Fruit fly (Drosophila melanogaster) whole organism, embryonic: ENCODE results near the gene CG45049.
A peak's percentile ranks its signal among the peaks of the same experiment; 100 is the strongest.

Source experiments
- Atf3 ChIP-seq: fragments of 200-800 bp; sonication (Bioruptor generic); optimal IDR thresholded peaks from 3 replicates; lab custom pipeline; 2016; ENCODE audit warnings: missing biosample characterization, missing genetic modification characterization
- CG11560 ChIP-seq: fragments of 200-800 bp; sonication (Bioruptor generic); IDR thresholded peaks from 3 replicates; pipeline ENCODE4 v1.3.6; 2022; ENCODE audit warnings: missing biosample characterization, missing genetic modification characterization
- CG12219 ChIP-seq: fragments of 200-800 bp; sonication (Bioruptor generic); optimal IDR thresholded peaks from 3 replicates; lab custom pipeline; 2018; ENCODE audit warnings: missing biosample characterization, mild to moderate bottlenecking, missing genetic modification characterization
- CG12299 ChIP-seq: fragments of 200-800 bp; sonication (Bioruptor generic); optimal IDR thresholded peaks from 2 replicates; lab custom pipeline; 2018; ENCODE audit warnings: missing biosample characterization, mild to moderate bottlenecking, missing genetic modification characterization
- CG1603 ChIP-seq: fragments of 200-800 bp; sonication (Bioruptor generic); optimal IDR thresholded peaks from 2 replicates; lab custom pipeline; 2019; ENCODE audit warnings: missing biosample characterization, mild to moderate bottlenecking, missing genetic modification characterization, moderate library complexity
- CG16815 ChIP-seq: fragments of 200-800 bp; sonication (Bioruptor generic); optimal IDR thresholded peaks from 3 replicates; lab custom pipeline; 2017; ENCODE audit warnings: missing biosample characterization, mild to moderate bottlenecking, missing genetic modification characterization
- CG17385 ChIP-seq: fragments of 200-800 bp; sonication (Bioruptor generic); optimal IDR thresholded peaks from 3 replicates; lab custom pipeline; 2018; ENCODE audit warnings: missing biosample characterization, mild to moderate bottlenecking, missing genetic modification characterization
- CG18764 ChIP-seq: fragments of 200-800 bp; sonication (Bioruptor generic); optimal IDR thresholded peaks from 3 replicates; lab custom pipeline; 2016; ENCODE audit warnings: missing biosample characterization, missing genetic modification characterization
- CG32532 ChIP-seq: fragments of 200-800 bp; sonication (Bioruptor generic); IDR thresholded peaks from 2 replicates; pipeline ENCODE4 v1.3.6; 2022; ENCODE audit warnings: missing biosample characterization, missing genetic modification characterization
- CG3407 ChIP-seq: fragments of 200-800 bp; sonication (Bioruptor generic); optimal IDR thresholded peaks from 2 replicates; lab custom pipeline; 2018; ENCODE audit warnings: missing biosample characterization, mild to moderate bottlenecking, missing genetic modification characterization
- CG34376 ChIP-seq: fragments of 200-800 bp; sonication (Bioruptor generic); optimal IDR thresholded peaks from 2 replicates; lab custom pipeline; 2018; ENCODE audit warnings: missing biosample characterization, mild to moderate bottlenecking, missing genetic modification characterization
- CG42726 ChIP-seq: fragments of 200-800 bp; sonication (Bioruptor generic); IDR thresholded peaks from 2 replicates; pipeline ENCODE4 v1.3.6; 2022; ENCODE audit warnings: missing biosample characterization, missing genetic modification characterization; ENCODE audit not compliant: partially characterized antibody
- CG4328 ChIP-seq: fragments of 200-800 bp; sonication (Bioruptor generic); optimal IDR thresholded peaks from 3 replicates; lab custom pipeline; 2017; ENCODE audit warnings: missing biosample characterization, missing genetic modification reagents, missing genetic modification characterization
- CG4617 ChIP-seq: fragments of 200-800 bp; sonication (Bioruptor generic); optimal IDR thresholded peaks from 3 replicates; lab custom pipeline; 2016; ENCODE audit warnings: missing biosample characterization, missing genetic modification characterization, borderline replicate concordance
- CG6654 ChIP-seq: fragments of 200-800 bp; sonication (Bioruptor generic); optimal IDR thresholded peaks from 2 replicates; lab custom pipeline; 2017; ENCODE audit warnings: missing biosample characterization, mild to moderate bottlenecking, missing genetic modification characterization
- CG6683 ChIP-seq: fragments of 200-800 bp; sonication (Bioruptor generic); optimal IDR thresholded peaks from 2 replicates; lab custom pipeline; 2017; ENCODE audit warnings: missing biosample characterization, mild to moderate bottlenecking, missing genetic modification characterization, missing genetic modification reagents
- CG9797 ChIP-seq: fragments of 200-800 bp; sonication (Bioruptor generic); optimal IDR thresholded peaks from 3 replicates; lab custom pipeline; 2018; ENCODE audit warnings: missing biosample characterization, mild to moderate bottlenecking, missing genetic modification characterization
- CTCF ChIP-seq: fragments of 200-800 bp; sonication (Bioruptor generic); optimal IDR thresholded peaks from 2 replicates; lab custom pipeline; 2017; ENCODE audit warnings: missing biosample characterization, mild to moderate bottlenecking, missing genetic modification characterization, moderate library complexity
- Dip3 ChIP-seq: fragments of 200-800 bp; sonication (Bioruptor generic); optimal IDR thresholded peaks from 3 replicates; lab custom pipeline; 2016; ENCODE audit warnings: missing biosample characterization, missing genetic modification characterization
- Doc2 ChIP-seq: fragments of 200-800 bp; sonication (Bioruptor generic); IDR thresholded peaks from 2 replicates; pipeline ENCODE4 v1.3.6; 2022; ENCODE audit warnings: missing biosample characterization, missing genetic modification characterization
- Eip74EF ChIP-seq, 2 experiments: fragments of 200-800 bp in 1 of 2; fragments of >200 bp in 1 of 2; sonication (Bioruptor generic) in 1 of 2; optimal IDR thresholded peaks; 2 replicates each; lab custom pipeline; 2017 to 2019; ENCODE audit warnings: missing biosample characterization in 2 of 2, missing genetic modification characterization in 2 of 2, mild to moderate bottlenecking in 1 of 2, moderate library complexity in 1 of 2
- Fer1 ChIP-seq: fragments of 200-800 bp; sonication (Bioruptor generic); optimal IDR thresholded peaks from 2 replicates; lab custom pipeline; 2017; ENCODE audit warnings: missing biosample characterization, mild to moderate bottlenecking, missing genetic modification characterization
- H15 ChIP-seq: fragments of 200-800 bp; sonication (Bioruptor generic); IDR thresholded peaks from 3 replicates; pipeline ENCODE4 v1.3.6; 2022; ENCODE audit warnings: missing biosample characterization, missing genetic modification characterization
- HmgZ ChIP-seq: fragments of 200-800 bp; sonication (Bioruptor generic); optimal IDR thresholded peaks from 2 replicates; lab custom pipeline; 2018; ENCODE audit warnings: missing biosample characterization, mild to moderate bottlenecking, missing genetic modification characterization
- NC2α ChIP-seq: fragments of 200-800 bp; sonication (Bioruptor generic); optimal IDR thresholded peaks from 2 replicates; lab custom pipeline; 2016; ENCODE audit warnings: missing biosample characterization, missing genetic modification characterization
- Opbp ChIP-seq: fragments of 200-800 bp; sonication (Bioruptor generic); IDR thresholded peaks from 3 replicates; pipeline ENCODE4 v1.3.6; 2022; ENCODE audit warnings: missing biosample characterization, missing genetic modification characterization; ENCODE audit not compliant: partially characterized antibody
- Sox100B ChIP-seq: fragments of 200-800 bp; sonication (Bioruptor generic); optimal IDR thresholded peaks from 3 replicates; lab custom pipeline; 2018; ENCODE audit warnings: missing biosample characterization, mild to moderate bottlenecking, missing genetic modification characterization
- Spps ChIP-seq: fragments of 200-800 bp; sonication (Bioruptor generic); optimal IDR thresholded peaks from 2 replicates; lab custom pipeline; 2018; ENCODE audit warnings: missing biosample characterization, mild to moderate bottlenecking, missing genetic modification characterization
- Taf1 ChIP-seq: fragments of 200-800 bp; sonication (Bioruptor generic); IDR thresholded peaks from 2 replicates; pipeline ENCODE4 v1.3.6; 2022; ENCODE audit warnings: missing biosample characterization, missing genetic modification characterization
- al ChIP-seq: fragments of 200-800 bp; sonication (Bioruptor generic); IDR thresholded peaks from 2 replicates; pipeline ENCODE4 v1.3.6; 2022; ENCODE audit warnings: missing biosample characterization, missing genetic modification characterization
- aop ChIP-seq: fragments of 200-800 bp; sonication (Bioruptor generic); IDR thresholded peaks from 2 replicates; pipeline ENCODE4 v1.3.6; 2022; ENCODE audit warnings: missing biosample characterization, missing genetic modification characterization
- ap ChIP-seq: fragments of 200-800 bp; sonication (Bioruptor generic); IDR thresholded peaks from 2 replicates; pipeline ENCODE4 v1.3.6; 2022; ENCODE audit warnings: missing biosample characterization, missing genetic modification characterization
- bsh ChIP-seq, 2 experiments: fragments of 200-800 bp; sonication (Bioruptor generic); optimal IDR thresholded peaks; 2 replicates each; lab custom pipeline; 2017 to 2018; ENCODE audit warnings: mild to moderate bottlenecking in 2 of 2, missing biosample characterization in 2 of 2, missing genetic modification characterization in 2 of 2, moderate library complexity in 1 of 2
- cas ChIP-seq: fragments of 200-800 bp; sonication (Bioruptor generic); IDR thresholded peaks from 2 replicates; pipeline ENCODE4 v1.3.6; 2022; ENCODE audit warnings: missing biosample characterization, missing genetic modification characterization
- cato ChIP-seq: fragments of 200-800 bp; sonication (Bioruptor generic); optimal IDR thresholded peaks from 2 replicates; lab custom pipeline; 2016; ENCODE audit warnings: missing biosample characterization, missing genetic modification characterization, borderline replicate concordance
- caup ChIP-seq: fragments of 200-800 bp; sonication (Bioruptor generic); optimal IDR thresholded peaks from 3 replicates; lab custom pipeline; 2017; ENCODE audit warnings: missing biosample characterization, mild to moderate bottlenecking, missing genetic modification characterization, moderate library complexity; ENCODE audit not compliant: severe bottlenecking
- ci ChIP-seq: fragments of 200-800 bp; sonication (Bioruptor generic); IDR thresholded peaks from 3 replicates; pipeline ENCODE4 v1.3.6; 2022; ENCODE audit warnings: missing biosample characterization, missing genetic modification characterization
- crc ChIP-seq: fragments of 200-800 bp; sonication (Bioruptor generic); optimal IDR thresholded peaks from 2 replicates; lab custom pipeline; 2016; ENCODE audit warnings: missing biosample characterization, missing genetic modification characterization
- gro ChIP-seq: fragments of 200-800 bp; sonication (Bioruptor generic); optimal IDR thresholded peaks from 2 replicates; lab custom pipeline; 2016; ENCODE audit warnings: missing biosample characterization, missing genetic modification characterization
- ham ChIP-seq: fragments of 200-800 bp; sonication (Bioruptor generic); IDR thresholded peaks from 2 replicates; pipeline ENCODE4 v1.3.6; 2022; ENCODE audit warnings: missing biosample characterization, missing genetic modification characterization
- lab ChIP-seq: fragments of 200-800 bp; sonication (Bioruptor generic); optimal IDR thresholded peaks from 3 replicates; lab custom pipeline; 2017; ENCODE audit warnings: missing biosample characterization, missing genetic modification characterization, mild to moderate bottlenecking, moderate library complexity, missing genetic modification reagents
- luna ChIP-seq: fragments of 200-800 bp; sonication (Bioruptor generic); optimal IDR thresholded peaks from 2 replicates; lab custom pipeline; 2016; ENCODE audit warnings: missing biosample characterization, missing genetic modification characterization
- nerfin-1 ChIP-seq: fragments of 200-800 bp; sonication (Bioruptor generic); optimal IDR thresholded peaks from 3 replicates; lab custom pipeline; 2019; ENCODE audit warnings: missing biosample characterization, mild to moderate bottlenecking, missing genetic modification characterization, moderate library complexity
- odd ChIP-seq: fragments of 200-800 bp; sonication (Bioruptor generic); optimal IDR thresholded peaks from 2 replicates; lab custom pipeline; 2017; ENCODE audit warnings: missing biosample characterization, mild to moderate bottlenecking, missing genetic modification characterization
- onecut ChIP-seq: fragments of 200-800 bp; sonication (Bioruptor generic); IDR thresholded peaks from 2 replicates; pipeline ENCODE4 v1.3.6; 2022; ENCODE audit warnings: missing biosample characterization, missing genetic modification characterization
- pnt ChIP-seq: fragments of 200-800 bp; sonication (Bioruptor generic); optimal IDR thresholded peaks from 3 replicates; lab custom pipeline; 2016; ENCODE audit warnings: missing biosample characterization, missing genetic modification characterization
- sens-2 ChIP-seq: fragments of 200-800 bp; sonication (Bioruptor generic); IDR thresholded peaks from 2 replicates; pipeline ENCODE4 v1.3.6; 2022; ENCODE audit warnings: missing biosample characterization, missing genetic modification characterization
- sna ChIP-seq: fragments of 200-800 bp; sonication (Bioruptor generic); IDR thresholded peaks from 2 replicates; pipeline ENCODE4 v1.3.6; 2022; ENCODE audit warnings: missing biosample characterization, missing genetic modification characterization; ENCODE audit not compliant: partially characterized antibody
- twi ChIP-seq: fragments of 200-800 bp; optimal IDR thresholded peaks from 2 replicates; lab custom pipeline; 2019; ENCODE audit warnings: missing biosample characterization, mild to moderate bottlenecking, missing genetic modification characterization, moderate library complexity
- unpg ChIP-seq: fragments of 200-800 bp; sonication (Bioruptor generic); optimal IDR thresholded peaks from 3 replicates; lab custom pipeline; 2018; ENCODE audit warnings: missing biosample characterization, mild to moderate bottlenecking, missing genetic modification characterization, moderate library complexity
- yki ChIP-seq: fragments of >200 bp; optimal IDR thresholded peaks from 3 replicates; lab custom pipeline; 2018
- zen ChIP-seq: fragments of 200-800 bp; sonication (Bioruptor generic); optimal IDR thresholded peaks from 3 replicates; lab custom pipeline; 2018; ENCODE audit warnings: missing biosample characterization, mild to moderate bottlenecking, missing genetic modification characterization, moderate library complexity

Gene CG45049

DNA sequence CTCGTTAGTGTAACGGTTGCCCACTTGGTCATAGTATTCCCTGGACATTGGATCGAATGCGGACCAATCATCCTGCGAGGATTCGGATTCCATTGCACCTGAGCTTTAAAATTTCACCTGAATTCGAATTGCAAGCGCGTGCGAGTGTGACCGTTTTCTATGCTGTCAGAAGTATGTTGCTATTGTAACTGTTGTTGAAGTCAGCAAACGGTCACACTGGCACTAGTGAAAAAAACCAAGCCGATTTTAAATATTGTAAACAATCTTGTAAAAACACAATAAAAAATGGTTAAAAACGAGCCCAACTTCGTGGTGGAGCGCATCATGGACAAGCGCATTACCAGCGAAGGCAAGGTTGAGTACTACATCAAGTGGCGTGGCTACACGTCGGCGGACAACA lies 18.7 kb downstream of the CG45049 start, which contains the start of the genes vret and HP1c (continued):
- no peak for TF ChIP-seq crc (GFP tag; lab: Kevin White, UChicago)
- TF ChIP-seq odd (GFP tag; lab: Kevin White, UChicago), result no peak
- TF ChIP-seq Doc2 (GFP tag; lab: Robert Waterston, UW), result no peak
- peak; percentile 32 for TF ChIP-seq HmgZ (tag; lab: Kevin White, UChicago)
- no peak for TF ChIP-seq CG4328 (GFP tag; lab: Kevin White, UChicago)
- no peak for TF ChIP-seq CG16815
- TF ChIP-seq CG4617 (GFP tag; lab: Kevin White, UChicago), result peak; percentile 69
- TF ChIP-seq CG6683, result no peak
- no peak for TF ChIP-seq bsh (GFP tag; optimal IDR thresholded peaks at IDR 0.05; lab: Kevin White, UChicago)
- TF ChIP-seq sens-2 (GFP tag; lab: Robert Waterston, UW), result no peak
- TF ChIP-seq NC2α (GFP tag; lab: Kevin White, UChicago), result no peak
- TF ChIP-seq lab (GFP tag; lab: Kevin White, UChicago), result no peak
- no peak for TF ChIP-seq CG12299 (tag; lab: Kevin White, UChicago)
- no peak for TF ChIP-seq ap
- no peak for TF ChIP-seq cas (GFP tag; lab: Robert Waterston, UW)
- no peak for TF ChIP-seq aop
- no peak for TF ChIP-seq caup (GFP tag; lab: Kevin White, UChicago)
- no peak for TF ChIP-seq Taf1
- TF ChIP-seq gro, result no peak
- TF ChIP-seq unpg (GFP tag; lab: Kevin White, UChicago), result no peak
- TF ChIP-seq CG3407, result no peak
- no peak for TF ChIP-seq CG18764
- no peak for TF ChIP-seq CG11560 (tag; lab: Robert Waterston, UW)
- no peak for TF ChIP-seq luna
- TF ChIP-seq CG9797 (GFP tag; lab: Kevin White, UChicago), result peak; percentile 85
- TF ChIP-seq Atf3, result no peak
- TF ChIP-seq ci (GFP tag; lab: Robert Waterston, UW), result no peak
- TF ChIP-seq Opbp (GFP tag; lab: Robert Waterston, UW), result peak; percentile 46; the same call in 1 of the 3 replicates
- TF ChIP-seq CG12219 (GFP tag; lab: Kevin White, UChicago), result no peak
- TF ChIP-seq Dip3 (GFP tag; lab: Kevin White, UChicago), result no peak
- no peak for TF ChIP-seq al
- TF ChIP-seq sna (GFP tag; lab: Robert Waterston, UW), result 0 out of 2 replicates have a peak, but pooled peaks have one; percentile 30
- TF ChIP-seq nerfin-1 (tag; lab: Kevin White, UChicago), result no peak
- TF ChIP-seq CG1603, result peak; percentile 97
- no peak for TF ChIP-seq ham (GFP tag; lab: Robert Waterston, UW)
- TF ChIP-seq H15 (GFP tag; lab: Robert Waterston, UW), result no peak
- TF ChIP-seq Sox100B (GFP tag; lab: Kevin White, UChicago), result no peak
- no peak for TF ChIP-seq yki (lab: Kevin White, UChicago)
- no peak for TF ChIP-seq pnt (GFP tag; lab: Kevin White, UChicago)
- no peak for TF ChIP-seq zen (tag; lab: Kevin White, UChicago)
- TF ChIP-seq Eip74EF (GFP tag; optimal IDR thresholded peaks at IDR 0.05; lab: Kevin White, UChicago), result no peak
- TF ChIP-seq onecut (GFP tag; lab: Robert Waterston, UW), result no peak
- TF ChIP-seq CTCF, result peak; percentile 42
- no peak for TF ChIP-seq CG17385
- TF ChIP-seq Spps (tag; lab: Kevin White, UChicago), result no peak
- TF ChIP-seq twi (tag; lab: Kevin White, UChicago), result no peak
- TF ChIP-seq CG32532 (GFP tag; lab: Robert Waterston, UW), result no peak
- no peak for TF ChIP-seq CG42726
- no peak for TF ChIP-seq cato
- no peak for TF ChIP-seq Fer1 (GFP tag; lab: Kevin White, UChicago)
- no peak for TF ChIP-seq CG34376
- TF ChIP-seq CG6654 (GFP tag; lab: Kevin White, UChicago), result no peak
